Fruit fly (Drosophila melanogaster): ENCODE results near the gene CG17380.

CG17380 gene

dm6 chr3R:23355829-23356738 is 47.4 kb downstream of the CG17380 start, which contains the start of the genes ATPsynCF6 and Sec13 (continued):
- TF ChIP-seq Kr (GFP tag; optimal IDR thresholded peaks at IDR 0.05): no peak
- no peak for TF ChIP-seq cg (GFP tag; optimal IDR thresholded peaks at IDR 0.05)
- TF ChIP-seq CG16863 (GFP tag; optimal IDR thresholded peaks at IDR 0.05): no peak
- TF ChIP-seq Hr3 (GFP tag; optimal IDR thresholded peaks at IDR 0.05): peak; percentile 45
- 0 out of 2 replicates have a peak, but pooled peaks have one; percentile 13 for TF ChIP-seq CG8765 (GFP tag; IDR thresholded peaks at IDR 0.05)
- TF ChIP-seq D19A (tag; optimal IDR thresholded peaks at IDR 0.05): peak; percentile 69
- no peak for TF ChIP-seq ac (GFP tag; optimal IDR thresholded peaks at IDR 0.05)
- peak; percentile 100 for TF ChIP-seq CG2712 (tag; optimal IDR thresholded peaks at IDR 0.05)
- TF ChIP-seq CG10565 (GFP tag; optimal IDR thresholded peaks at IDR 0.05): no peak
- no peak for TF ChIP-seq CG12071 (GFP tag; optimal IDR thresholded peaks at IDR 0.05)
- peak; percentile 59 for TF ChIP-seq CG17359 (tag; optimal IDR thresholded peaks at IDR 0.05)
- peak; percentile 44 for TF ChIP-seq CG18262 (tag; optimal IDR thresholded peaks at IDR 0.05)
- TF ChIP-seq CG31365 (tag; optimal IDR thresholded peaks at IDR 0.05): no peak
- TF ChIP-seq NC2β (GFP tag; optimal IDR thresholded peaks at IDR 0.05): no peak
- no peak for TF ChIP-seq gcm2 (GFP tag; optimal IDR thresholded peaks at IDR 0.05)
- peak; percentile 86 for TF ChIP-seq row (GFP tag; IDR thresholded peaks at IDR 0.05)
- peak; percentile 93 for TF ChIP-seq CG42726 (GFP tag; IDR thresholded peaks at IDR 0.05; ENCODE audit: partially characterized antibody)
- 0 out of 2 replicates have a peak, but pooled peaks have one; percentile 9 for TF ChIP-seq CG14667 (GFP tag; IDR thresholded peaks at IDR 0.05)
- 0 out of 2 replicates have a peak, but pooled peaks have one; percentile 11 for TF ChIP-seq CG4404 (GFP tag; IDR thresholded peaks at IDR 0.05)
- peak; percentile 18 for TF ChIP-seq CG15011 (GFP tag; optimal IDR thresholded peaks at IDR 0.05)
- no peak for TF ChIP-seq CkIIα-i1 (GFP tag; IDR thresholded peaks at IDR 0.05)
- peak; percentile 47; the same call in 2 of the 3 replicates for TF ChIP-seq Aef1 (GFP tag; IDR thresholded peaks at IDR 0.05)
- TF ChIP-seq HmgD (GFP tag; optimal IDR thresholded peaks at IDR 0.05): peak; percentile 18
- TF ChIP-seq sob (GFP tag; IDR thresholded peaks at IDR 0.05): peak; percentile 58
- TF ChIP-seq Vsx1 (GFP tag; optimal IDR thresholded peaks at IDR 0.05): no peak
- TF ChIP-seq HLH4C (GFP tag; IDR thresholded peaks at IDR 0.05; ENCODE audit: partially characterized antibody): peak; percentile 82
- no peak for TF ChIP-seq wdn (GFP tag; IDR thresholded peaks at IDR 0.05)
- TF ChIP-seq CG30403 (GFP tag; optimal IDR thresholded peaks at IDR 0.05): peak; percentile 69
- TF ChIP-seq vnd (GFP tag; IDR thresholded peaks at IDR 0.05; ENCODE audit: partially characterized antibody): peak; percentile 90
- TF ChIP-seq CG5180 (GFP tag; optimal IDR thresholded peaks at IDR 0.05): peak; percentile 14
- TF ChIP-seq vvl (GFP tag; IDR thresholded peaks at IDR 0.05): peak; percentile 71
- peak; percentile 27 for TF ChIP-seq Ets97D (GFP tag; optimal IDR thresholded peaks at IDR 0.05)
- no peak for TF ChIP-seq Dip2 (GFP tag; IDR thresholded peaks at IDR 0.05)
- TF ChIP-seq HHEX (GFP tag; optimal IDR thresholded peaks at IDR 0.05): peak; percentile 47
- no peak for TF ChIP-seq CG18011 (GFP tag; optimal IDR thresholded peaks at IDR 0.05)
- no peak for TF ChIP-seq tll (GFP tag; optimal IDR thresholded peaks at IDR 0.05)
- 0 out of 2 replicates have a peak, but pooled peaks have one; percentile 29 for TF ChIP-seq HLH3B (GFP tag; IDR thresholded peaks at IDR 0.05)
- TF ChIP-seq Mad (GFP tag; optimal IDR thresholded peaks at IDR 0.05): no peak
- no peak for TF ChIP-seq sens-2 (GFP tag; IDR thresholded peaks at IDR 0.05)
- TF ChIP-seq CG15269 (tag; optimal IDR thresholded peaks at IDR 0.05): peak; percentile 45
- TF ChIP-seq E2f2 (GFP tag; IDR thresholded peaks at IDR 0.05): no peak
- TF ChIP-seq CG10147 (GFP tag; optimal IDR thresholded peaks at IDR 0.05): peak; percentile 60
- no peak; the same call in 1 of the 2 replicates for TF ChIP-seq ranshi (GFP tag; IDR thresholded peaks at IDR 0.05)
- peak; percentile 47; the same call in 1 of the 2 replicates for TF ChIP-seq chm (GFP tag; IDR thresholded peaks at IDR 0.05)
- no peak for TF ChIP-seq Mes4 (GFP tag; optimal IDR thresholded peaks at IDR 0.05)
- no peak for TF ChIP-seq CG5245 (GFP tag; optimal IDR thresholded peaks at IDR 0.05)
- peak; percentile 52 for TF ChIP-seq grau (tag; optimal IDR thresholded peaks at IDR 0.05)
- no peak for TF ChIP-seq Atf3 (GFP tag; optimal IDR thresholded peaks at IDR 0.05)

Measured in whole organism, embryonic.